Worm (Caenorhabditis elegans): ENCODE data around the gene tag-314.
A peak's percentile ranks its signal among the peaks of the same experiment; 100 is the strongest.

DNA sequence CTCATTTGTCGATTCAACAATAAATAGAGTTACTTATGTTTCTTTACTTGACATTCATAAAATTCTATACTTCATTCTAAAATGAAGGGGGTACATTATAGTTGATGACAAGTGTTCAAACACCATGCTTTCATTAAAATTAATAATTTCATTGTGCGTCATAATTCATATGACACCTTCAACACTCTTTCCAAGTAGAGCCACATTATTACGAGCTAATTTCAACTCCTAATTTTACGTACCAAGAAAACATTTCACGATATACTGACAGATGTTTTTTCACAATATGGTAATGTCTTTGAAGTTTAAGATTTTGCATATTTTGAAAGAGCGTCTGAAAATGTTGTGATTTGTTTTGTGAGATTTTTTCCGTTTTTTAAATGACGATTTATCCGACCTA is 37.0 kb upstream of the tag-314 start:
- TF ChIP-seq F16B12.6 (tag; optimal IDR thresholded peaks at IDR 0.05) (no peak), nhr-90 (tag; optimal IDR thresholded peaks at IDR 0.05; ENCODE audit: poor library complexity) (no peak), unc-62 (GFP tag; optimal IDR thresholded peaks at IDR 0.05) (no peak), C04F5.9 (tag; optimal IDR thresholded peaks at IDR 0.05) (no peak), ztf-11 (tag; optimal IDR thresholded peaks at IDR 0.05) (no peak), nhr-237 (tag; optimal IDR thresholded peaks at IDR 0.05) (no peak), mab-9 (GFP tag; IDR thresholded peaks at IDR 0.05) (no peak), nhr-28 (tag; optimal IDR thresholded peaks at IDR 0.05) (no peak), zag-1 (tag; optimal IDR thresholded peaks at IDR 0.05) (no peak), skn-1 (tag; optimal IDR thresholded peaks at IDR 0.05) (no peak), nhr-71 (tag; optimal IDR thresholded peaks at IDR 0.05) (peak; percentile 84)

Data from whole organism, L1 larva.